Worm (Caenorhabditis elegans) whole organism, late embryonic: ENCODE results near the gene frm-5.1.
A peak's percentile ranks its signal among the peaks of the same experiment; 100 is the strongest.

ENCODE experiments used
- C38D4.7 ChIP-seq: fragments of 200-800 bp; sonication (Bioruptor generic); optimal IDR thresholded peaks from 2 replicates; lab custom pipeline; 2018; ENCODE audit warnings: mild to moderate bottlenecking, missing genetic modification characterization, moderate library complexity, missing compliant biosample characterization
- K09A11.1 ChIP-seq: sonication (generic microtip); optimal IDR thresholded peaks from 2 replicates; lab custom pipeline; 2017; ENCODE audit warnings: antibody characterized with exemption, mild to moderate bottlenecking, missing genetic modification characterization, missing compliant biosample characterization; ENCODE audit not compliant: insufficient read depth
- ceh-19 ChIP-seq: fragments of 200-800 bp; sonication (Bioruptor generic); optimal IDR thresholded peaks from 2 replicates; lab custom pipeline; 2018; ENCODE audit warnings: mild to moderate bottlenecking, missing genetic modification characterization, missing compliant biosample characterization
- ceh-22 ChIP-seq: sonication (generic microtip); optimal IDR thresholded peaks from 2 replicates; lab custom pipeline; 2017; ENCODE audit warnings: missing biosample characterization, missing genetic modification characterization
- ceh-24 ChIP-seq: sonication (generic microtip); optimal IDR thresholded peaks from 2 replicates; lab custom pipeline; 2016; ENCODE audit warnings: mild to moderate bottlenecking, missing genetic modification characterization, missing compliant biosample characterization
- ceh-34 ChIP-seq: sonication (generic microtip); optimal IDR thresholded peaks from 2 replicates; lab custom pipeline; 2016; ENCODE audit warnings: mild to moderate bottlenecking, missing genetic modification characterization, missing compliant biosample characterization
- ceh-6 ChIP-seq: fragments of 200-800 bp; sonication (Bioruptor generic); optimal IDR thresholded peaks from 2 replicates; lab custom pipeline; 2018; ENCODE audit warnings: mild to moderate bottlenecking, missing genetic modification characterization, missing compliant biosample characterization
- che-1 ChIP-seq: sonication (generic microtip); optimal IDR thresholded peaks from 2 replicates; lab custom pipeline; 2016; ENCODE audit warnings: mild to moderate bottlenecking, missing genetic modification characterization, missing compliant biosample characterization
- dve-1 ChIP-seq: sonication (generic microtip); optimal IDR thresholded peaks from 2 replicates; lab custom pipeline; 2017; ENCODE audit warnings: antibody characterized with exemption, mild to moderate bottlenecking, missing genetic modification characterization, missing compliant biosample characterization
- elt-2 ChIP-seq: sonication (generic microtip); optimal IDR thresholded peaks from 2 replicates; lab custom pipeline; 2016; ENCODE audit warnings: missing genetic modification reagents, missing genetic modification characterization, missing compliant biosample characterization
- elt-4 ChIP-seq: sonication (generic microtip); optimal IDR thresholded peaks from 2 replicates; lab custom pipeline; 2016; ENCODE audit warnings: missing genetic modification characterization, missing compliant biosample characterization
- ets-4 ChIP-seq: sonication (generic microtip); optimal IDR thresholded peaks from 2 replicates; lab custom pipeline; 2016; ENCODE audit warnings: missing genetic modification characterization, missing compliant biosample characterization
- fax-1 ChIP-seq: sonication (generic microtip); optimal IDR thresholded peaks from 2 replicates; lab custom pipeline; 2016; ENCODE audit warnings: missing genotype, missing genetic modification characterization, missing compliant biosample characterization
- fkh-10 ChIP-seq: fragments of 150-350 bp; optimal IDR thresholded peaks from 2 replicates; lab custom pipeline; 2014; ENCODE audit warnings: missing biosample characterization, missing genetic modification reagents, missing genetic modification characterization
- gmeb-2 ChIP-seq: sonication (generic microtip); optimal IDR thresholded peaks from 2 replicates; lab custom pipeline; 2016; ENCODE audit warnings: missing genetic modification characterization, inconsistent platforms, missing compliant biosample characterization
- hlh-30 ChIP-seq: sonication (generic microtip); optimal IDR thresholded peaks from 2 replicates; lab custom pipeline; 2017; ENCODE audit warnings: antibody characterized with exemption, missing genetic modification characterization, missing compliant biosample characterization; ENCODE audit not compliant: insufficient read depth
- lin-11 ChIP-seq: fragments of 200-800 bp; sonication (Bioruptor generic); optimal IDR thresholded peaks from 2 replicates; lab custom pipeline; 2018; ENCODE audit warnings: mild to moderate bottlenecking, missing genetic modification characterization, missing compliant biosample characterization
- mec-3 ChIP-seq: sonication (generic microtip); optimal IDR thresholded peaks from 2 replicates; lab custom pipeline; 2016; ENCODE audit warnings: borderline replicate concordance, missing genetic modification characterization, missing compliant biosample characterization
- nhr-232 ChIP-seq: sonication (generic microtip); optimal IDR thresholded peaks from 2 replicates; lab custom pipeline; 2016; ENCODE audit warnings: missing genetic modification characterization, missing compliant biosample characterization
- odd-2 ChIP-seq: sonication (generic microtip); optimal IDR thresholded peaks from 2 replicates; lab custom pipeline; 2017; ENCODE audit warnings: antibody characterized with exemption, mild to moderate bottlenecking, missing genetic modification characterization, missing compliant biosample characterization
- pag-3 ChIP-seq: sonication (generic microtip); optimal IDR thresholded peaks from 2 replicates; lab custom pipeline; 2016; ENCODE audit warnings: missing compliant biosample characterization, missing genetic modification characterization, borderline replicate concordance
- pat-9 ChIP-seq: fragments of 200-800 bp; sonication (Bioruptor generic); optimal IDR thresholded peaks from 2 replicates; lab custom pipeline; 2018; ENCODE audit warnings: mild to moderate bottlenecking, missing genetic modification characterization, moderate library complexity, missing compliant biosample characterization
- pha-4 ChIP-seq: fragments of 150-350 bp; optimal IDR thresholded peaks from 2 replicates; lab custom pipeline; 2018; ENCODE audit warnings: missing biosample characterization, missing genetic modification reagents, missing genetic modification characterization
- pqm-1 ChIP-seq: sonication (generic microtip); optimal IDR thresholded peaks from 2 replicates; lab custom pipeline; 2016; ENCODE audit warnings: missing genetic modification characterization, missing compliant biosample characterization
- ref-2 ChIP-seq: sonication (generic microtip); optimal IDR thresholded peaks from 2 replicates; lab custom pipeline; 2016; ENCODE audit warnings: missing genetic modification characterization, missing compliant biosample characterization
- rnt-1 ChIP-seq: sonication (generic microtip); optimal IDR thresholded peaks from 2 replicates; lab custom pipeline; 2016; ENCODE audit warnings: missing genetic modification characterization, missing compliant biosample characterization
- sdc-2 ChIP-seq: sonication (generic microtip); optimal IDR thresholded peaks from 2 replicates; lab custom pipeline; 2016; ENCODE audit warnings: missing genotype, missing genetic modification characterization, missing compliant biosample characterization
- ttx-3 ChIP-seq: sonication (generic microtip); optimal IDR thresholded peaks from 2 replicates; lab custom pipeline; 2016; ENCODE audit warnings: missing genetic modification reagents, missing genetic modification characterization, missing compliant biosample characterization
- unc-42 ChIP-seq: sonication (generic microtip); optimal IDR thresholded peaks from 2 replicates; lab custom pipeline; 2016; ENCODE audit warnings: missing genotype, missing genetic modification characterization, missing compliant biosample characterization
- unc-55 ChIP-seq: sonication (generic microtip); optimal IDR thresholded peaks from 2 replicates; lab custom pipeline; 2017; ENCODE audit warnings: missing biosample characterization, missing genetic modification reagents, missing genetic modification characterization
- unc-86 ChIP-seq: sonication (generic microtip); optimal IDR thresholded peaks from 2 replicates; lab custom pipeline; 2016; ENCODE audit warnings: missing genetic modification characterization, missing compliant biosample characterization

Gene frm-5.1

DNA sequence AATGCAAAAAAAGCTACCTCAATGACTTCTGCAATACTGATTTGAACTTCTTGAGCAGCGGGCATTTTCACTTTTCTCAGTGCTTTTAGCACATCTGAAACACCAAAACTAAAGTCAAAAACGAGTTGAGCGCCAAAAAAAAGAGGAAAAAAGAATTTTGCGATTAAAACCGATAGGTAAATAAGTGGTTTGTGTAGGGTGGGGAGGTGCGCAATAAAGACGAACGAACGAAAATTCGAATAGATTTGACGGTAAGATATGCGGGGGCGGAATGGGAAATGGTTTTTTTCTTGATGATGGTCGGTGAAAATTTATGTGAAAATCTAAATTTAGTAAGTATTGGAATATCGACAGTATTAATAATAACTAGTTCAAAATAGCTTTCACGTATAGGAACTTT lies at the start of gene frm-5.1:
frm-5.1 (minus strand) TSS at position 101 of the 400 bp plus-strand sequence.
- TF ChIP-seq K09A11.1 (tag; lab: Kevin White, UChicago) (no peak), ceh-6 (GFP tag; lab: Kevin White, UChicago) (no peak), pag-3 (no peak), unc-42 (tag; lab: Kevin White, UChicago) (no peak), ref-2 (no peak), ets-4 (no peak), ceh-22 (tag; lab: Kevin White, UChicago) (no peak), ceh-19 (GFP tag; lab: Kevin White, UChicago) (no peak), pha-4 (tag; lab: Kevin White, UChicago) (no peak)

DNA sequence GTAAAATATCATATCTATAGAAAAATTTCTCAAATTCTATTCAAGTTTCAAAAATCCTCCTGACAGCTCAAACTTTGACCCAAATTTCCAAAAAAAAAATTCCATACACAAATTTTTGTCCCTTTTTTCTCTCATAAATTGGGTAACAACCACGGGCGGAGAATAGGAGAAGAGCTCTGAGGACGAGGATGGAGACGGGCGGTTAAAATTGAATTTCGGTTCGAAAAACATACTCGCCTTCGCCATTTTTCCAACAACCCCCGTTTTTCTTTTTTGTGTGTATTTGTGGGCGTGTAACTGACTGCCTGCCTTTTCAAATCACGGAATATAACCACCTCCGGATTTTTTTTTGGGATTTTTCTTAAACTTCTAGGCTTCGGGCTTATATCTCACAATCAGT lies 49.0 kb upstream of the frm-5.1 start:
- TF ChIP-seq pha-4 (tag; lab: Kevin White, UChicago) (no peak), unc-42 (tag; lab: Kevin White, UChicago) (peak; percentile 74), gmeb-2 (tag; lab: Kevin White, UChicago) (no peak)

DNA sequence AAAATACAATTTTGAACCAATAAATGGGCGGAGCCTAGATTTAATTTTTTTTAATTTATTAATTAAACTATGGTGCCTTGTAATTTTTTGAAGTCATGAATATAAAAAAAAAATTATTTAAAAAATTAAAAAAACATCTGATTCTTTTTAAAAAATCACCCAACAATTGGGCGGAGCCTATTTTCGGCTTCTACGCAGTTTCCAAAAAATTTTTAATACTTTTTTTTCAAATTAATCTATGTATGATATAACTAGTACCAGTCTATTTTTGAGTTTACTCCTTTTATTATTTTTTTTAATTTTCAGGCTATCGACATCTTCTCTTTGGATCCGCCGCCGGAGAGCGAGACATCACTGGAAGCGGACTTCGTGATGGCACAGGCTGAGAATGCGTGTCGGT lies 43.0 kb upstream of the frm-5.1 start, which contains the start of gene tpa-1:
tpa-1 (plus strand) TSS at position 301 of the 400 bp plus-strand sequence.
- TF ChIP-seq sdc-2 (tag; lab: Kevin White, UChicago) (no peak), ttx-3 (no peak), rnt-1 (tag; lab: Kevin White, UChicago) (no peak), che-1 (tag; lab: Kevin White, UChicago) (no peak), dve-1 (tag; lab: Kevin White, UChicago) (no peak), elt-4 (tag; lab: Kevin White, UChicago) (no peak), ceh-19 (GFP tag; lab: Kevin White, UChicago) (no peak), unc-55 (GFP tag; lab: Kevin White, UChicago) (no peak), unc-86 (no peak), C38D4.7 (no peak), pat-9 (tag; lab: Kevin White, UChicago) (no peak), ceh-24 (tag; lab: Kevin White, UChicago) (no peak)

DNA sequence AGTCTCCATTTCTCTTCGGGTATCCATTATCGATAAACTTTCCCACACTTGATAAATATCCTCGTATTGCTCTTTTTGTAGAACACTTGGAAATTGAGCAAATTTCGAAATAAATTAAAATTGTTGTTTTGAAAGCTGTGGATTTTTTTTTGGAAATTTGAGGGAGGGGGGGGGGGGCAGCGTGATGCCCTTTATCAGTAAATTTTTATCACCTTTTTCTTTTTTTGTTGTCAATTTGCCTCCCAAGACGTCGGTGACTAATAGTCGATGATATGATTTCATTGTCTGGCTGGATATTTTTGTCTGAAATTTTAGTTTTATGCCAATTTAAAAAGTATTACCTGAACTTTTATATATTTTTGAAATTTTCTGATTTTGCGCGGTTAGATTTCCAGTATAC lies 41.3 kb upstream of the frm-5.1 start, which contains the start of gene scl-23:
scl-23 (minus strand) TSS at position 101 of the 400 bp plus-strand sequence.
- TF ChIP-seq lin-11 (no peak), elt-2 (tag; lab: Kevin White, UChicago) (peak; percentile 57)

DNA sequence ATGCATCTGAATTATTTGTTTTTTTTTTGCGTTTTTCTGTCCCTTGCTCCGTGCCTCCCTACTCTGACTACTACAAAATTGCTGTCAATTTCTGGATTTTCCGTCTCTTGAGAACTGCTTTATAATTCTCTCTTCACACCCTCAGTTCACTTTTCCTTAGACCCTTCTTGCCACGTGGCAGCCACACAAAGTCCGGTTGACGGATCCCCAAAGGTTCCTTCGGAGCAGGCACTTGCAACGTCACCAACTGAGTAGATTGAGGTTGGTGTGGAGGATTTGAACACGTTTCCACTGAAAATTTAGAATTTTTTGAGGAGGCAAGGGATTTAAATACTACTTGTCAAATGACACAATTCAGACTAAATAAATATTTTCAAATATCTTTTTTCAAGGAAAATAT lies 38.1 kb upstream of the frm-5.1 start:
- TF ChIP-seq pqm-1 (tag; lab: Kevin White, UChicago), result no peak
- no peak for TF ChIP-seq odd-2 (tag; lab: Kevin White, UChicago)
- TF ChIP-seq ttx-3, result no peak
- no peak for TF ChIP-seq unc-42 (tag; lab: Kevin White, UChicago)

DNA sequence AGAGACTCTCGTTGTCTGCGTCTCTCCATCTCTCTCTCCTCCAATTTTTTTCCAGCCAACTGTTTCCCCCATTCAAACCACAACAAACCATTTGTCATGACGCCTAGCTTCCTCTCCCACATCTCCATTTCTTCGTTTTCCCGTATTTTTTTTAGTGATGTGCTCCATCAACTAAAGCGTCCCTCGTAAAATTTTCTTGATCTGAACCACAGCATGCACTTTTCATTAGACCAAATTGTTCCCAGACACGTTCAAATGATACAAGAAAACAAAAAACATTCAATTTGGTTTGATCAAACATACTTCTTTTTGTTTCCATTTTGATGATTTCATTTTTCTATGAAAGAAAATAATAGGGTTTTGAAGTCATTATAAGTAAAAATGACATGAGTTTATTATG lies 33.6 kb upstream of the frm-5.1 start:
- TF ChIP-seq hlh-30 (tag; lab: Kevin White, UChicago) (no peak), dve-1 (tag; lab: Kevin White, UChicago) (no peak), mec-3 (tag; lab: Kevin White, UChicago) (no peak), rnt-1 (tag; lab: Kevin White, UChicago) (no peak), ceh-34 (no peak), pag-3 (no peak), nhr-232 (no peak), fkh-10 (GFP tag; lab: Kevin White, UChicago) (no peak), odd-2 (tag; lab: Kevin White, UChicago) (no peak), fax-1 (tag; lab: Kevin White, UChicago) (no peak), pat-9 (tag; lab: Kevin White, UChicago) (no peak), C38D4.7 (no peak)
